Fruit fly (Drosophila melanogaster): ENCODE measurements around the gene CG3939.

DNA sequence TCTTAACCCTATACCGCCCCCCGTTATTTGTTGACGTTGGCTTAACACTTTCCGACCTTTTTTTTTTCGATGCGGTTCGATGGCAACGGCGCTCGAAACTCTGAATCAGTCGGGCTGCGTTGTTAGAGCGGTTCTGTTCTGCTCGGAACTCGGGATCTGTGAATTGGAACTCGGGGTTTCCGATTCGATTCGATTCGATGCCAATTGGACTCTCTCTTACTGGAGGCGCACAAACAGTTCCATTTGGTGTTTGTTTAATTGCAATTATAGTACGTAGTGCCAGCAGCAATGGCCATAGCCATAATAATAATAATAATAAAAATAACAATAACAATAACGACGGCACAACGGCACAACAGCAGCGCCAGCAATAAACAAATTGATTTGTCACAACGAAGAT is 12.8 kb downstream of the CG3939 start:
- TF ChIP-seq psq (GFP tag; optimal IDR thresholded peaks at IDR 0.05) (no peak), CrebA (GFP tag; optimal IDR thresholded peaks at IDR 0.05; ENCODE audit: borderline replicate concordance) (no peak), sv (GFP tag; optimal IDR thresholded peaks at IDR 0.05) (no peak), fru (GFP tag; optimal IDR thresholded peaks at IDR 0.05) (no peak), Hr83 (GFP tag; optimal IDR thresholded peaks at IDR 0.05; ENCODE audit: poor library complexity, severe bottlenecking) (no peak), OdsH (GFP tag; optimal IDR thresholded peaks at IDR 0.05) (no peak), tai (GFP tag; optimal IDR thresholded peaks at IDR 0.05) (no peak), foxo (GFP tag; optimal IDR thresholded peaks at IDR 0.05) (no peak), Dfd (GFP tag; optimal IDR thresholded peaks at IDR 0.05) (no peak), h (GFP tag; optimal IDR thresholded peaks at IDR 0.05) (no peak), dmrt93B (GFP tag; optimal IDR thresholded peaks at IDR 0.05) (no peak), usp (GFP tag; optimal IDR thresholded peaks at IDR 0.05) (no peak), GATAd (GFP tag; optimal IDR thresholded peaks at IDR 0.05) (no peak)

All from whole organism, wandering third instar larva.